Worm (Caenorhabditis elegans) whole organism, L4 larva: ENCODE measurements around the gene lgg-1.
A peak's percentile ranks its signal among the peaks of the same experiment; 100 is the strongest.

Experiments used
- F10B5.3 ChIP-seq: sonication (generic microtip); optimal IDR thresholded peaks from 2 replicates; lab custom pipeline; 2016; ENCODE audit warnings: mild to moderate bottlenecking, missing genetic modification characterization, missing compliant biosample characterization
- F37D6.2 ChIP-seq: sonication (generic microtip); optimal IDR thresholded peaks from 2 replicates; lab custom pipeline; 2016; ENCODE audit warnings: mild to moderate bottlenecking, missing genetic modification characterization, missing compliant biosample characterization
- F44E2.7 ChIP-seq: fragments of 200-800 bp; sonication (Bioruptor generic); IDR thresholded peaks from 2 replicates; pipeline ENCODE4 v2.1.2; 2022; ENCODE audit warnings: missing genetic modification characterization, missing compliant biosample characterization
- ZK337.2 ChIP-seq: fragments of 200-800 bp; sonication (Bioruptor generic); IDR thresholded peaks from 2 replicates; pipeline ENCODE4 v1.3.6; 2022; ENCODE audit warnings: missing genetic modification reagents, missing genetic modification characterization, missing compliant biosample characterization
- aha-1 ChIP-seq: fragments of 150-350 bp; peaks from one replicate; lab custom pipeline; 2014; ENCODE audit warnings: missing biosample characterization, missing genetic modification characterization
- ceh-20 ChIP-seq: fragments of 200-800 bp; sonication (Bioruptor generic); IDR thresholded peaks from 2 replicates; pipeline ENCODE4 v1.3.6; 2022; ENCODE audit warnings: missing genetic modification reagents, missing genetic modification characterization, missing compliant biosample characterization
- ceh-62 ChIP-seq: sonication (generic microtip); optimal IDR thresholded peaks from 2 replicates; lab custom pipeline; 2017; ENCODE audit warnings: missing biosample characterization, missing genetic modification characterization
- daf-16 ChIP-seq, 3 experiments: sonication (generic microtip); optimal IDR thresholded peaks; 2 replicates each; lab custom pipeline; 2016 to 2017; ENCODE audit warnings: missing genetic modification characterization in 3 of 3, missing genetic modification reagents in 3 of 3, mild to moderate bottlenecking in 2 of 3, missing compliant biosample characterization in 2 of 3, missing biosample characterization in 1 of 3, moderate library complexity in 1 of 3
- gei-8 ChIP-seq: fragments of 200-800 bp; sonication (Bioruptor generic); optimal IDR thresholded peaks from 2 replicates; lab custom pipeline; 2018; ENCODE audit warnings: mild to moderate bottlenecking, missing genetic modification characterization, missing compliant biosample characterization
- hif-1 ChIP-seq, 2 experiments: sonication (generic microtip); optimal IDR thresholded peaks; 2 replicates each; lab custom pipeline; 2016 to 2017; ENCODE audit warnings: missing compliant biosample characterization in 2 of 2, missing genetic modification characterization in 2 of 2, missing genetic modification reagents in 2 of 2, missing genotype in 2 of 2, mild to moderate bottlenecking in 1 of 2
- lim-7 ChIP-seq: fragments of 200-800 bp; sonication (Bioruptor generic); IDR thresholded peaks from 2 replicates; pipeline ENCODE4 v1.3.6; 2022; ENCODE audit warnings: missing genetic modification characterization, missing compliant biosample characterization
- lin-29 ChIP-seq: fragments of 200-800 bp; sonication (Bioruptor generic); IDR thresholded peaks from 2 replicates; pipeline ENCODE4 v1.3.6; 2022; ENCODE audit warnings: missing genetic modification reagents, missing genetic modification characterization, missing compliant biosample characterization
- lin-39 ChIP-seq: fragments of 150-350 bp; optimal IDR thresholded peaks from 2 replicates; lab custom pipeline; 2014; ENCODE audit warnings: missing biosample characterization, missing genetic modification reagents, missing genetic modification characterization
- madf-5 ChIP-seq, 2 experiments: fragments of 200-800 bp; sonication (Bioruptor generic); IDR thresholded peaks; 2 replicates each; pipeline ENCODE4 v1.3.6; 2022; ENCODE audit warnings: missing compliant biosample characterization in 2 of 2, missing genetic modification characterization in 2 of 2
- mdt-29 ChIP-seq: fragments of 200-800 bp; sonication (Bioruptor generic); IDR thresholded peaks from 2 replicates; pipeline ENCODE4 v1.3.6; 2022; ENCODE audit warnings: missing genetic modification reagents, missing genetic modification characterization, missing compliant biosample characterization
- mxl-2 ChIP-seq: fragments of 200-800 bp; sonication (Bioruptor generic); conservative IDR thresholded peaks from 2 replicates; pipeline ENCODE4 v1.3.6; 2022; ENCODE audit warnings: missing genetic modification reagents, missing genetic modification characterization, missing compliant biosample characterization
- nhr-11 ChIP-seq: fragments of 150-350 bp; optimal IDR thresholded peaks from 2 replicates; lab custom pipeline; 2014; ENCODE audit warnings: missing biosample characterization, missing genetic modification characterization
- nhr-28 ChIP-seq: fragments of 150-350 bp; optimal IDR thresholded peaks from 2 replicates; lab custom pipeline; 2014; ENCODE audit warnings: missing biosample characterization, missing genetic modification characterization
- nhr-42 ChIP-seq: fragments of 200-800 bp; sonication (Bioruptor generic); IDR thresholded peaks from 2 replicates; pipeline ENCODE4 v1.3.6; 2022; ENCODE audit warnings: missing genetic modification characterization, missing compliant biosample characterization
- nhr-6 ChIP-seq: fragments of 150-350 bp; optimal IDR thresholded peaks from 2 replicates; lab custom pipeline; 2014; ENCODE audit warnings: missing biosample characterization, missing genetic modification characterization
- skn-1 ChIP-seq: fragments of 150-350 bp; optimal IDR thresholded peaks from 2 replicates; lab custom pipeline; 2014; ENCODE audit warnings: missing biosample characterization, missing genetic modification characterization
- snpc-4 ChIP-seq: fragments of 150-350 bp; optimal IDR thresholded peaks from 2 replicates; lab custom pipeline; 2014; ENCODE audit warnings: missing biosample characterization, missing genetic modification characterization
- spr-1 ChIP-seq: sonication (generic microtip); optimal IDR thresholded peaks from 2 replicates; lab custom pipeline; 2016; ENCODE audit warnings: mild to moderate bottlenecking, missing genetic modification characterization, missing compliant biosample characterization
- tra-1 ChIP-seq: fragments of 200-800 bp; sonication (Bioruptor generic); IDR thresholded peaks from 2 replicates; pipeline ENCODE4 v1.3.6; 2022; ENCODE audit warnings: missing genetic modification reagents, missing genetic modification characterization, missing compliant biosample characterization
- unc-62 ChIP-seq, 3 experiments: fragments of 150-350 bp in 1 of 3; sonication (generic microtip); optimal IDR thresholded peaks in 2 of 3; peaks in 1 of 3; 1 replicate in 1 of 3; 2 replicates in 2 of 3; lab custom pipeline; 2014 to 2017; ENCODE audit warnings: missing biosample characterization in 3 of 3, missing genetic modification characterization in 3 of 3, missing genetic modification reagents in 3 of 3, missing genotype in 1 of 3

Gene lgg-1

ce11 chrII:6311888-6312287 lies 35.6 kb downstream of the lgg-1 start:
- TF ChIP-seq snpc-4 (tag; lab: Kevin White, UChicago): no peak
- TF ChIP-seq hif-1 (tag; optimal IDR thresholded peaks at IDR 0.05; lab: Kevin White, UChicago): no peak
- TF ChIP-seq spr-1: no peak
- TF ChIP-seq nhr-42 (GFP tag; lab: Robert Waterston, UW): no peak
- TF ChIP-seq aha-1: peak; percentile 70
- TF ChIP-seq skn-1 (tag; lab: Kevin White, UChicago): no peak
- no peak for TF ChIP-seq mdt-29
- TF ChIP-seq lin-29 (GFP tag; lab: Robert Waterston, UW): no peak

ce11 chrII:6311459-6311858 lies 36.1 kb downstream of the lgg-1 start:
- TF ChIP-seq F10B5.3 (tag; lab: Kevin White, UChicago) (no peak), unc-62 (GFP tag; optimal IDR thresholded peaks at IDR 0.05 in 1 of 2; lab: Kevin White, UChicago) (peak in 1 of 2 experiments; percentile 44), unc-62 (tag; optimal IDR thresholded peaks at IDR 0.05; lab: Kevin White, UChicago) (no peak)

DNA sequence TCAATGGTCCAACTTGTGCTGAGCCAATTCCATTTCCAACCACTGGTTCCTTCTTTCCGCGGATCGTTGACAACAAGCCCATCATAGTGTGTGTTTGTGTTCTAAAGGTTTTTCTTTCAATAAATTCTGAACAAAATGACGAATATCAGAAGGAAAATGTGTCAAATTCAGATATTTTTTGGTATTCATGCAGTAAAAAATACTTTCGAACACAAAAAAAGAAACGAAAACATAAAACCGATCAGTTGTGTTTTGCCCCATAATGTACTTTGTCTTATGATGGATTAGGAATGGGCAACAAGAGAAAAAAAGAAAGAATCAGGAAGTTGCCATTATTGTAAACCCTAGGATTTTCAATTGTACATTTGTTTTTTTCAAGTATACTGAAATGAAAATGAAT lies 38.3 kb downstream of the lgg-1 start, which contains the start of gene glb-10:
Gene glb-10 (minus strand): TSS at position 101 of the 400 bp plus-strand sequence.
- peak; percentile 80 for TF ChIP-seq aha-1
- TF ChIP-seq mxl-2 (GFP tag; lab: Robert Waterston, UW): no peak
- no peak for TF ChIP-seq gei-8 (GFP tag; lab: Kevin White, UChicago)

- TF ChIP-seq F44E2.7: no peak
- no peak for TF ChIP-seq ceh-20 (GFP tag; lab: Robert Waterston, UW)
- no peak for TF ChIP-seq ceh-62 (tag; lab: Kevin White, UChicago)
- no peak for TF ChIP-seq tra-1 (GFP tag; lab: Robert Waterston, UW)
- no peak for TF ChIP-seq lin-39 (tag; lab: Kevin White, UChicago)
- TF ChIP-seq madf-5 (GFP tag; IDR thresholded peaks at IDR 0.05; lab: Robert Waterston, UW): no peak
- TF ChIP-seq nhr-6 (tag; lab: Kevin White, UChicago): no peak
Measured at ce11 chrII:6306125-6306524, 41.4 kb downstream of the lgg-1 start, which contains the start of gene C29F5.8. Gene C29F5.8, plus strand, starts transcription at chrII:6306425.

- TF ChIP-seq nhr-28 (tag; lab: Kevin White, UChicago) (peak; percentile 4), daf-16 (GFP tag; optimal IDR thresholded peaks at IDR 0.05; lab: Kevin White, UChicago) (peak in 1 of 2 experiments; percentile 18), daf-16 (tag; optimal IDR thresholded peaks at IDR 0.05; lab: Kevin White, UChicago) (no peak), ZK337.2 (0 out of 2 replicates have a peak, but pooled peaks have one; percentile 41), nhr-11 (tag; lab: Kevin White, UChicago) (peak; percentile 36), F37D6.2 (tag; lab: Kevin White, UChicago) (no peak), lim-7 (GFP tag; lab: Robert Waterston, UW) (no peak)
Measured at ce11 chrII:6303209-6303740, 44.2 kb downstream of the lgg-1 start, which contains the start of gene C29F5.1. Gene C29F5.1, plus strand, starts transcription at chrII:6303525.
